Worm (Caenorhabditis elegans) whole organism, L3 larva: ENCODE data around the gene rpl-10.

Source experiments
- aly-2 ChIP-seq: fragments of 150-350 bp; optimal IDR thresholded peaks from 2 replicates; lab custom pipeline; 2014; ENCODE audit warnings: missing biosample characterization, missing genetic modification characterization
- ceh-82 ChIP-seq: fragments of 150-350 bp; optimal IDR thresholded peaks from 2 replicates; lab custom pipeline; 2014; ENCODE audit warnings: missing biosample characterization, missing genetic modification characterization
- egl-27 ChIP-seq: sonication (generic microtip); optimal IDR thresholded peaks from 4 replicates; lab custom pipeline; 2017; ENCODE audit warnings: missing biosample characterization, missing genetic modification reagents, missing genetic modification characterization
- elt-3 ChIP-seq, 3 experiments: fragments of 150-350 bp in 1 of 3; sonication (generic microtip) in 2 of 3; optimal IDR thresholded peaks; 2 replicates in 2 of 3; 4 replicates in 1 of 3; lab custom pipeline; 2014 to 2017; ENCODE audit warnings: missing biosample characterization in 3 of 3, missing genetic modification characterization in 3 of 3
- nfya-1 ChIP-seq: sonication (generic microtip); optimal IDR thresholded peaks from 2 replicates; lab custom pipeline; 2017; ENCODE audit warnings: missing genetic modification characterization, mild to moderate bottlenecking, missing compliant biosample characterization, antibody characterized with exemption, moderate library complexity; ENCODE audit not compliant: insufficient read depth
- nhr-23 ChIP-seq: fragments of 150-350 bp; optimal IDR thresholded peaks from 2 replicates; lab custom pipeline; 2014; ENCODE audit warnings: missing biosample characterization, missing genetic modification reagents, missing genetic modification characterization
- nhr-237 ChIP-seq: fragments of 150-350 bp; optimal IDR thresholded peaks from 2 replicates; lab custom pipeline; 2014; ENCODE audit warnings: missing biosample characterization, missing genetic modification characterization
- nhr-76 ChIP-seq: fragments of 150-350 bp; sonication (generic microtip); optimal IDR thresholded peaks from 5 replicates; lab custom pipeline; 2014; ENCODE audit warnings: missing biosample characterization, missing genetic modification characterization
- pqm-1 ChIP-seq: fragments of 150-350 bp; optimal IDR thresholded peaks from 2 replicates; lab custom pipeline; 2017; ENCODE audit warnings: missing biosample characterization, missing genetic modification characterization, inconsistent platforms
- unc-62 ChIP-seq: fragments of 150-350 bp; sonication (generic microtip); optimal IDR thresholded peaks from 4 replicates; lab custom pipeline; 2014; ENCODE audit warnings: missing biosample characterization, missing genetic modification reagents, missing genetic modification characterization
- zag-1 ChIP-seq: fragments of 150-350 bp; optimal IDR thresholded peaks from 2 replicates; lab custom pipeline; 2014; ENCODE audit warnings: missing biosample characterization, missing genetic modification characterization

ce11 chrII:8185016-8185493, 41.4 kb downstream of the rpl-10 start, which contains the start of the genes mig-5 and cct-1:
- no peak for TF ChIP-seq nhr-237 (tag; lab: Kevin White, UChicago)
- peak; percentile 81 for TF ChIP-seq zag-1
- peak; percentile 86 for TF ChIP-seq unc-62 (GFP tag; lab: Kevin White, UChicago)
- TF ChIP-seq egl-27 (tag; lab: Kevin White, UChicago), result peak; percentile 29
- peak; percentile 99 for TF ChIP-seq nhr-23 (tag; lab: Kevin White, UChicago)
- peak in 2 of 3 experiments; percentile 20 to 79 for TF ChIP-seq elt-3 (tag; optimal IDR thresholded peaks at IDR 0.05; lab: Kevin White, UChicago)
- peak; percentile 96 for TF ChIP-seq ceh-82
- TF ChIP-seq nhr-76, result peak; percentile 35
- TF ChIP-seq pqm-1, result peak; percentile 92
- peak; percentile 99 for TF ChIP-seq nfya-1
- peak; percentile 91 for TF ChIP-seq aly-2
